Fruit fly (Drosophila melanogaster) whole organism, embryonic: ENCODE data around the gene CG10959.

Experiments
- ATbp ChIP-seq: fragments of 200-800 bp; sonication (Bioruptor generic); optimal IDR thresholded peaks from 2 replicates; lab custom pipeline; 2017; ENCODE audit warnings: missing biosample characterization, mild to moderate bottlenecking, missing genetic modification characterization, missing genetic modification reagents
- Ada2b ChIP-seq: fragments of 200-800 bp; sonication (Bioruptor generic); IDR thresholded peaks from 2 replicates; pipeline ENCODE4 v1.3.6; 2022; ENCODE audit warnings: missing biosample characterization, missing genetic modification characterization
- Asciz ChIP-seq: fragments of 200-800 bp; sonication (Bioruptor generic); optimal IDR thresholded peaks from 2 replicates; lab custom pipeline; 2017; ENCODE audit warnings: missing biosample characterization, mild to moderate bottlenecking, missing genetic modification characterization, missing genetic modification reagents
- Atf6 ChIP-seq: fragments of 200-800 bp; sonication (Bioruptor generic); IDR thresholded peaks from 2 replicates; pipeline ENCODE4 v1.3.6; 2022; ENCODE audit warnings: missing biosample characterization, missing genetic modification characterization
- B-H1 ChIP-seq: fragments of 200-800 bp; sonication (Bioruptor generic); IDR thresholded peaks from 3 replicates; pipeline ENCODE4 v1.3.6; 2022; ENCODE audit warnings: missing biosample characterization, missing genetic modification characterization
- BEAF-32 ChIP-seq: fragments of 200-800 bp; sonication (Bioruptor generic); optimal IDR thresholded peaks from 3 replicates; lab custom pipeline; 2017; ENCODE audit warnings: missing biosample characterization, missing genetic modification characterization, mild to moderate bottlenecking, moderate library complexity, missing genetic modification reagents
- Bgb ChIP-seq: fragments of 200-800 bp; sonication (Bioruptor generic); IDR thresholded peaks from 2 replicates; pipeline ENCODE4 v1.3.6; 2022; ENCODE audit warnings: missing biosample characterization, missing genetic modification characterization; ENCODE audit not compliant: partially characterized antibody
- C15 ChIP-seq: fragments of 200-800 bp; sonication (Bioruptor generic); IDR thresholded peaks from 3 replicates; pipeline ENCODE4 v1.3.6; 2022; ENCODE audit warnings: missing biosample characterization, missing genetic modification characterization
- CG10209 ChIP-seq: fragments of 200-800 bp; sonication (Bioruptor generic); optimal IDR thresholded peaks from 3 replicates; lab custom pipeline; 2017; ENCODE audit warnings: missing biosample characterization, mild to moderate bottlenecking, missing genetic modification characterization, missing genetic modification reagents
- CG11398 ChIP-seq: fragments of 200-800 bp; sonication (Bioruptor generic); optimal IDR thresholded peaks from 2 replicates; lab custom pipeline; 2016; ENCODE audit warnings: missing biosample characterization, missing genetic modification characterization
- CG11695 ChIP-seq: fragments of 200-800 bp; sonication (Bioruptor generic); IDR thresholded peaks from 3 replicates; pipeline ENCODE4 v1.3.6; 2022; ENCODE audit warnings: missing biosample characterization, missing genetic modification characterization
- CG12769 ChIP-seq: fragments of 200-800 bp; sonication (Bioruptor generic); optimal IDR thresholded peaks from 2 replicates; lab custom pipeline; 2019; ENCODE audit warnings: missing biosample characterization, mild to moderate bottlenecking, missing genetic modification characterization, moderate library complexity
- CG14710 ChIP-seq: fragments of 200-800 bp; sonication (Bioruptor generic); optimal IDR thresholded peaks from 3 replicates; lab custom pipeline; 2019; ENCODE audit warnings: missing biosample characterization, mild to moderate bottlenecking, missing genetic modification characterization, moderate library complexity
- CG15479 ChIP-seq: fragments of 200-800 bp; sonication (Bioruptor generic); optimal IDR thresholded peaks from 3 replicates; lab custom pipeline; 2019; ENCODE audit warnings: missing biosample characterization, mild to moderate bottlenecking, missing genetic modification characterization, moderate library complexity
- CG1647 ChIP-seq: fragments of 200-800 bp; sonication (Bioruptor generic); optimal IDR thresholded peaks from 3 replicates; lab custom pipeline; 2016; ENCODE audit warnings: missing biosample characterization, missing genetic modification characterization
- CG17359 ChIP-seq: fragments of 200-800 bp; sonication (Bioruptor generic); optimal IDR thresholded peaks from 3 replicates; lab custom pipeline; 2018; ENCODE audit warnings: missing biosample characterization, mild to moderate bottlenecking, missing genetic modification characterization, moderate library complexity
- CG17361 ChIP-seq: fragments of 200-800 bp; sonication (Bioruptor generic); IDR thresholded peaks from 3 replicates; pipeline ENCODE4 v1.3.6; 2022; ENCODE audit warnings: missing biosample characterization, missing genetic modification characterization
- CG18262 ChIP-seq: fragments of 200-800 bp; optimal IDR thresholded peaks from 3 replicates; lab custom pipeline; 2019; ENCODE audit warnings: missing biosample characterization, mild to moderate bottlenecking, missing genetic modification characterization, moderate library complexity
- CG3065 ChIP-seq: fragments of 200-800 bp; sonication (Bioruptor generic); optimal IDR thresholded peaks from 2 replicates; lab custom pipeline; 2016; ENCODE audit warnings: missing biosample characterization, missing genetic modification characterization
- CG32532 ChIP-seq: fragments of 200-800 bp; sonication (Bioruptor generic); IDR thresholded peaks from 2 replicates; pipeline ENCODE4 v1.3.6; 2022; ENCODE audit warnings: missing biosample characterization, missing genetic modification characterization
- CG3281 ChIP-seq: fragments of 200-800 bp; sonication (Bioruptor generic); optimal IDR thresholded peaks from 3 replicates; lab custom pipeline; 2017; ENCODE audit warnings: missing biosample characterization, mild to moderate bottlenecking, missing genetic modification characterization
- CG34422 ChIP-seq: fragments of 200-800 bp; sonication (Bioruptor generic); IDR thresholded peaks from 3 replicates; pipeline ENCODE4 v1.3.6; 2022; ENCODE audit warnings: missing biosample characterization, missing genetic modification characterization
- CG4707 ChIP-seq: fragments of 200-800 bp; sonication (Bioruptor generic); optimal IDR thresholded peaks from 2 replicates; lab custom pipeline; 2018; ENCODE audit warnings: missing biosample characterization, mild to moderate bottlenecking, missing genetic modification characterization, moderate library complexity
- CG4730 ChIP-seq: fragments of 200-800 bp; sonication (Bioruptor generic); IDR thresholded peaks from 2 replicates; pipeline ENCODE4 v1.3.6; 2022; ENCODE audit warnings: missing biosample characterization, missing genetic modification characterization
- CG8281 ChIP-seq: fragments of 200-800 bp; sonication (Bioruptor generic); optimal IDR thresholded peaks from 2 replicates; lab custom pipeline; 2018; ENCODE audit warnings: missing biosample characterization, mild to moderate bottlenecking, missing genetic modification characterization, moderate library complexity
- CG9609 ChIP-seq: fragments of 200-800 bp; sonication (Bioruptor generic); optimal IDR thresholded peaks from 3 replicates; lab custom pipeline; 2016; ENCODE audit warnings: missing biosample characterization, missing genetic modification characterization
- CoRest ChIP-seq: fragments of 200-800 bp; sonication (Bioruptor generic); optimal IDR thresholded peaks from 3 replicates; lab custom pipeline; 2018; ENCODE audit warnings: missing biosample characterization, mild to moderate bottlenecking, missing genetic modification characterization, moderate library complexity
- CrebB ChIP-seq: fragments of 200-800 bp; sonication (Bioruptor generic); optimal IDR thresholded peaks from 3 replicates; lab custom pipeline; 2018; ENCODE audit warnings: missing biosample characterization, mild to moderate bottlenecking, missing genetic modification characterization
- D19B ChIP-seq: fragments of 200-800 bp; sonication (Bioruptor generic); optimal IDR thresholded peaks from 2 replicates; lab custom pipeline; 2017; ENCODE audit warnings: missing biosample characterization, mild to moderate bottlenecking, missing genetic modification characterization
- Dbx ChIP-seq: fragments of 200-800 bp; sonication (Bioruptor generic); IDR thresholded peaks from 3 replicates; pipeline ENCODE4 v1.3.6; 2022; ENCODE audit warnings: missing biosample characterization, missing genetic modification characterization
- GATAe ChIP-seq: fragments of 200-800 bp; sonication (Bioruptor generic); conservative IDR thresholded peaks from 2 replicates; pipeline ENCODE4 v1.3.6; 2022; ENCODE audit warnings: missing biosample characterization, missing genetic modification characterization
- HLHmδ ChIP-seq: fragments of 200-800 bp; sonication (Bioruptor generic); optimal IDR thresholded peaks from 2 replicates; lab custom pipeline; 2018; ENCODE audit warnings: missing biosample characterization, mild to moderate bottlenecking, missing genetic modification characterization, moderate library complexity
- Optix ChIP-seq: fragments of 200-800 bp; sonication (Bioruptor generic); IDR thresholded peaks from 3 replicates; pipeline ENCODE4 v1.3.6; 2022; ENCODE audit warnings: missing biosample characterization, missing genetic modification characterization
- ac ChIP-seq: fragments of 200-800 bp; sonication (Bioruptor generic); optimal IDR thresholded peaks from 3 replicates; lab custom pipeline; 2017; ENCODE audit warnings: missing biosample characterization, mild to moderate bottlenecking, missing genetic modification characterization
- ase ChIP-seq: fragments of 200-800 bp; sonication (Bioruptor generic); IDR thresholded peaks from 3 replicates; pipeline ENCODE4 v1.3.6; 2022; ENCODE audit warnings: missing biosample characterization, missing genetic modification characterization
- cas ChIP-seq: fragments of 200-800 bp; sonication (Bioruptor generic); IDR thresholded peaks from 2 replicates; pipeline ENCODE4 v1.3.6; 2022; ENCODE audit warnings: missing biosample characterization, missing genetic modification characterization
- chif ChIP-seq, 2 experiments: fragments of 200-800 bp; sonication (Bioruptor generic); optimal IDR thresholded peaks; 3 replicates each; lab custom pipeline; 2016; ENCODE audit warnings: missing biosample characterization in 2 of 2, missing genetic modification characterization in 2 of 2
- dpn ChIP-seq, 2 experiments: fragments of 200-800 bp; sonication (Bioruptor generic); optimal IDR thresholded peaks; 3 replicates each; lab custom pipeline; 2016; ENCODE audit warnings: missing biosample characterization in 2 of 2, missing genetic modification characterization in 2 of 2
- inv ChIP-seq: fragments of 200-800 bp; sonication (Bioruptor generic); IDR thresholded peaks from 2 replicates; pipeline ENCODE4 v1.3.6; 2022; ENCODE audit warnings: missing biosample characterization, missing genetic modification characterization; ENCODE audit not compliant: partially characterized antibody
- luna ChIP-seq: fragments of 200-800 bp; sonication (Bioruptor generic); optimal IDR thresholded peaks from 2 replicates; lab custom pipeline; 2016; ENCODE audit warnings: missing biosample characterization, missing genetic modification characterization
- mam ChIP-seq: fragments of 200-800 bp; sonication (Bioruptor generic); optimal IDR thresholded peaks from 3 replicates; lab custom pipeline; 2016; ENCODE audit warnings: missing biosample characterization, missing genetic modification characterization
- org-1 ChIP-seq: fragments of 200-800 bp; sonication (Bioruptor generic); optimal IDR thresholded peaks from 2 replicates; lab custom pipeline; 2017; ENCODE audit warnings: missing biosample characterization, missing genetic modification characterization
- pb ChIP-seq: fragments of 200-800 bp; sonication (Bioruptor generic); optimal IDR thresholded peaks from 3 replicates; lab custom pipeline; 2016; ENCODE audit warnings: missing biosample characterization, missing genetic modification characterization
- pnt ChIP-seq: fragments of 200-800 bp; sonication (Bioruptor generic); optimal IDR thresholded peaks from 3 replicates; lab custom pipeline; 2016; ENCODE audit warnings: missing biosample characterization, missing genetic modification characterization
- ranshi ChIP-seq: fragments of 200-800 bp; sonication (Bioruptor generic); IDR thresholded peaks from 2 replicates; pipeline ENCODE4 v1.3.6; 2022; ENCODE audit warnings: missing biosample characterization, missing genetic modification characterization
- row ChIP-seq: fragments of 200-800 bp; sonication (Bioruptor generic); IDR thresholded peaks from 3 replicates; pipeline ENCODE4 v1.3.6; 2022; ENCODE audit warnings: missing biosample characterization, missing genetic modification characterization
- sr ChIP-seq: fragments of 200-800 bp; sonication (Bioruptor generic); IDR thresholded peaks from 3 replicates; pipeline ENCODE4 v1.3.6; 2022; ENCODE audit warnings: missing biosample characterization, missing genetic modification characterization
- tgo ChIP-seq: fragments of 200-800 bp; sonication (Bioruptor generic); IDR thresholded peaks from 3 replicates; pipeline ENCODE4 v1.3.6; 2022; ENCODE audit warnings: missing biosample characterization, missing genetic modification characterization
- wdn ChIP-seq: fragments of 200-800 bp; sonication (Bioruptor generic); IDR thresholded peaks from 2 replicates; pipeline ENCODE4 v1.3.6; 2022; ENCODE audit warnings: missing biosample characterization, missing genetic modification characterization
- zf30C ChIP-seq: fragments of 200-800 bp; sonication (Bioruptor generic); optimal IDR thresholded peaks from 3 replicates; lab custom pipeline; 2018; ENCODE audit warnings: missing biosample characterization, mild to moderate bottlenecking, missing genetic modification characterization
- zfh2 ChIP-seq: fragments of 200-800 bp; sonication (Bioruptor generic); optimal IDR thresholded peaks from 2 replicates; lab custom pipeline; 2016; ENCODE audit warnings: missing biosample characterization, missing genetic modification characterization

CG10959 gene

DNA sequence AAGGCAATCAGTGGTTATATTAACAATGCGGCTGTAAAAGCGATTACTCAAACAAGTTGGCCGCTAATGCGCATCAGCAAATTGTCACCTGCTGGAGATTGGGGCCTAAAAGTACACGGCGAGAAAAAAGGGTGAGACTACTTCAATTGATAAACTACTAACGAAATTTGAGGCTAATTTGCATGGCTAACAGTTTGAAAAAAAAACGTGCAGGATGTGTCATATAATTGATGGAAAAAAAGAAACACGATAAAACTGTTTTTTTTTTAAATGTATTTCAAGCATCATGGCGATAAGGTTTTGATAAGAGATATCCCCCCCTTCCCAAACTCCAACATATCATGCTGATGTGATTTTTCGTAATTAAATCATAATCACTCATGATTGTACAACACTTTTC lies 35.9 kb upstream of the CG10959 start (continued):
- TF ChIP-seq mam: peak; percentile 41
- 0 out of 3 replicates have a peak, but pooled peaks have one; percentile 28 for TF ChIP-seq CG11695 (GFP tag; lab: Robert Waterston, UW)
- no peak for TF ChIP-seq ac (GFP tag; lab: Kevin White, UChicago)
- peak; percentile 64; the same call in 1 of the 2 replicates for TF ChIP-seq CG32532 (GFP tag; lab: Robert Waterston, UW)
- no peak for TF ChIP-seq CG1647 (GFP tag; lab: Kevin White, UChicago)
- TF ChIP-seq inv: no peak
- no peak; the same call in 2 of the 3 replicates for TF ChIP-seq B-H1 (GFP tag; lab: Robert Waterston, UW)
- TF ChIP-seq sr (GFP tag; lab: Robert Waterston, UW): no peak
- TF ChIP-seq CG18262 (tag; lab: Kevin White, UChicago): no peak
- TF ChIP-seq CG8281: no peak
- peak; percentile 7 to 52 for TF ChIP-seq dpn (GFP tag; optimal IDR thresholded peaks at IDR 0.05; lab: Kevin White, UChicago)
- TF ChIP-seq CrebB: no peak
- TF ChIP-seq Dbx (GFP tag; lab: Robert Waterston, UW): peak; percentile 62; the same call in 2 of the 3 replicates
- TF ChIP-seq CG4707: no peak
- no peak for TF ChIP-seq Bgb (GFP tag; lab: Robert Waterston, UW)
- TF ChIP-seq CG11398 (GFP tag; lab: Kevin White, UChicago): no peak
- TF ChIP-seq Ada2b: peak; percentile 16; the same call in 1 of the 2 replicates
- no peak for TF ChIP-seq zf30C (GFP tag; lab: Kevin White, UChicago)
- TF ChIP-seq D19B (GFP tag; lab: Kevin White, UChicago): peak; percentile 37
- peak; percentile 3 for TF ChIP-seq zfh2 (GFP tag; lab: Kevin White, UChicago)
- TF ChIP-seq CG17359 (tag; lab: Kevin White, UChicago): peak; percentile 6
- peak; percentile 38; the same call in 1 of the 3 replicates for TF ChIP-seq tgo (GFP tag; lab: Robert Waterston, UW)
- no peak for TF ChIP-seq CG34422 (GFP tag; lab: Robert Waterston, UW)
- no peak for TF ChIP-seq ATbp (GFP tag; lab: Kevin White, UChicago)
- TF ChIP-seq pnt (GFP tag; lab: Kevin White, UChicago): no peak
- TF ChIP-seq CG12769 (tag; lab: Kevin White, UChicago): no peak
- no peak for TF ChIP-seq CG3065 (GFP tag; lab: Kevin White, UChicago)
- peak; percentile 15; the same call in 1 of the 2 replicates for TF ChIP-seq ranshi
- TF ChIP-seq Atf6 (GFP tag; lab: Robert Waterston, UW): peak; percentile 57; the same call in 1 of the 2 replicates
- TF ChIP-seq CG10209 (GFP tag; lab: Kevin White, UChicago): peak; percentile 35
- TF ChIP-seq org-1 (GFP tag; lab: Kevin White, UChicago): no peak
- peak; percentile 17 for TF ChIP-seq pb (GFP tag; lab: Kevin White, UChicago)
- peak; percentile 66 for TF ChIP-seq row
- 0 out of 2 replicates have a peak, but pooled peaks have one; percentile 22 for TF ChIP-seq wdn (GFP tag; lab: Robert Waterston, UW)
- no peak for TF ChIP-seq BEAF-32 (GFP tag; lab: Kevin White, UChicago)
- TF ChIP-seq CG14710: no peak
- no peak for TF ChIP-seq Optix (GFP tag; lab: Robert Waterston, UW)
- no peak for TF ChIP-seq HLHmδ
- TF ChIP-seq C15 (GFP tag; lab: Robert Waterston, UW): 0 out of 3 replicates have a peak, but pooled peaks have one; percentile 13
- TF ChIP-seq luna (GFP tag; lab: Kevin White, UChicago): no peak
- TF ChIP-seq CoRest (tag; lab: Kevin White, UChicago): peak; percentile 28
- TF ChIP-seq CG15479 (GFP tag; lab: Kevin White, UChicago): no peak
- no peak for TF ChIP-seq CG9609
- no peak for TF ChIP-seq CG17361 (GFP tag; lab: Robert Waterston, UW)
- no peak for TF ChIP-seq cas (GFP tag; lab: Robert Waterston, UW)
- TF ChIP-seq GATAe: peak; percentile 70
- no peak for TF ChIP-seq chif (GFP tag; optimal IDR thresholded peaks at IDR 0.05; lab: Kevin White, UChicago)
- no peak for TF ChIP-seq CG4730 (GFP tag; lab: Robert Waterston, UW)
- TF ChIP-seq Asciz: no peak
- no peak for TF ChIP-seq ase (GFP tag; lab: Robert Waterston, UW)
- peak; percentile 56 for TF ChIP-seq CG3281
